Worm (Caenorhabditis elegans) whole organism, mixed stage, embryonic: ENCODE data around the gene srh-287.

Source experiments
- M03D4.4 ChIP-seq: sonication (generic microtip); optimal IDR thresholded peaks from 2 replicates; lab custom pipeline; 2017; ENCODE audit warnings: mild to moderate bottlenecking, missing genetic modification characterization, missing compliant biosample characterization
- bed-3 ChIP-seq: fragments of 200-800 bp; sonication (Bioruptor generic); optimal IDR thresholded peaks from 3 replicates; lab custom pipeline; 2018; ENCODE audit warnings: mild to moderate bottlenecking, missing genetic modification characterization, moderate library complexity, missing compliant biosample characterization
- blmp-1 ChIP-seq: fragments of 150-350 bp; optimal IDR thresholded peaks from 2 replicates; lab custom pipeline; 2014; ENCODE audit warnings: missing biosample characterization, missing genetic modification characterization
- ceh-39 ChIP-seq: fragments of 150-350 bp; optimal IDR thresholded peaks from 2 replicates; lab custom pipeline; 2014; ENCODE audit warnings: missing biosample characterization, missing genetic modification characterization
- ceh-43 ChIP-seq: fragments of 200-800 bp; sonication (Bioruptor generic); optimal IDR thresholded peaks from 2 replicates; lab custom pipeline; 2018; ENCODE audit warnings: mild to moderate bottlenecking, missing genetic modification characterization, moderate library complexity, missing compliant biosample characterization
- ceh-83 ChIP-seq: fragments of 200-800 bp; sonication (Bioruptor generic); optimal IDR thresholded peaks from 2 replicates; lab custom pipeline; 2018; ENCODE audit warnings: mild to moderate bottlenecking, missing genetic modification characterization, missing compliant biosample characterization
- ces-1 ChIP-seq: fragments of 150-350 bp; optimal IDR thresholded peaks from 2 replicates; lab custom pipeline; 2014; ENCODE audit warnings: missing biosample characterization, missing genetic modification reagents, missing genetic modification characterization
- cnd-1 ChIP-seq: fragments of 200-800 bp; sonication (Bioruptor generic); optimal IDR thresholded peaks from 2 replicates; lab custom pipeline; 2018; ENCODE audit warnings: mild to moderate bottlenecking, missing genetic modification characterization, missing compliant biosample characterization
- drap-1 ChIP-seq: fragments of 200-800 bp; sonication (Bioruptor generic); optimal IDR thresholded peaks from 3 replicates; lab custom pipeline; 2018; ENCODE audit warnings: mild to moderate bottlenecking, missing genetic modification characterization, missing compliant biosample characterization
- elt-1 ChIP-seq: sonication (generic microtip); optimal IDR thresholded peaks from 2 replicates; lab custom pipeline; 2017; ENCODE audit warnings: missing genetic modification characterization, mild to moderate bottlenecking, missing compliant biosample characterization, antibody characterized with exemption, moderate library complexity, borderline replicate concordance; ENCODE audit not compliant: insufficient read depth
- elt-3 ChIP-seq: fragments of 150-350 bp; optimal IDR thresholded peaks from 2 replicates; lab custom pipeline; 2014; ENCODE audit warnings: missing biosample characterization, missing genetic modification characterization
- flh-1 ChIP-seq: fragments of 200-800 bp; sonication (Bioruptor generic); optimal IDR thresholded peaks from 2 replicates; lab custom pipeline; 2018; ENCODE audit warnings: mild to moderate bottlenecking, missing genetic modification characterization, moderate library complexity, missing compliant biosample characterization
- ham-2 ChIP-seq: fragments of 200-800 bp; sonication (Bioruptor generic); optimal IDR thresholded peaks from 2 replicates; lab custom pipeline; 2018; ENCODE audit warnings: mild to moderate bottlenecking, missing genetic modification characterization, missing compliant biosample characterization
- hlh-1 ChIP-seq: fragments of 150-350 bp; optimal IDR thresholded peaks from 2 replicates; lab custom pipeline; 2014; ENCODE audit warnings: missing biosample characterization, missing genetic modification reagents, missing genetic modification characterization
- lin-13 ChIP-seq: fragments of 150-350 bp; optimal IDR thresholded peaks from 2 replicates; lab custom pipeline; 2014; ENCODE audit warnings: missing biosample characterization, missing genetic modification characterization
- lin-32 ChIP-seq: fragments of 200-800 bp; sonication (Bioruptor generic); optimal IDR thresholded peaks from 2 replicates; lab custom pipeline; 2018; ENCODE audit warnings: mild to moderate bottlenecking, missing genetic modification characterization, missing compliant biosample characterization
- lsy-2 ChIP-seq: fragments of 150-350 bp; optimal IDR thresholded peaks from 2 replicates; lab custom pipeline; 2014; ENCODE audit warnings: missing biosample characterization, missing genetic modification characterization
- mab-5 ChIP-seq: fragments of 150-350 bp; optimal IDR thresholded peaks from 2 replicates; lab custom pipeline; 2014; ENCODE audit warnings: missing biosample characterization, missing genetic modification characterization
- mep-1 ChIP-seq: fragments of 150-350 bp; optimal IDR thresholded peaks from 2 replicates; lab custom pipeline; 2017; ENCODE audit warnings: missing biosample characterization, missing genetic modification reagents, missing genetic modification characterization, inconsistent platforms
- mls-2 ChIP-seq: sonication (generic microtip); optimal IDR thresholded peaks from 2 replicates; lab custom pipeline; 2016; ENCODE audit warnings: mild to moderate bottlenecking, missing genetic modification characterization, moderate library complexity, missing compliant biosample characterization
- nhr-12 ChIP-seq: fragments of 150-350 bp; optimal IDR thresholded peaks from 2 replicates; lab custom pipeline; 2014; ENCODE audit warnings: missing biosample characterization, missing genetic modification characterization
- nhr-2 ChIP-seq: fragments of 150-350 bp; optimal IDR thresholded peaks from 2 replicates; lab custom pipeline; 2014; ENCODE audit warnings: missing biosample characterization, missing genetic modification characterization
- nhr-237 ChIP-seq: fragments of 150-350 bp; optimal IDR thresholded peaks from 2 replicates; lab custom pipeline; 2014; ENCODE audit warnings: missing biosample characterization, missing genetic modification characterization
- nhr-28 ChIP-seq: fragments of 150-350 bp; optimal IDR thresholded peaks from 2 replicates; lab custom pipeline; 2014; ENCODE audit warnings: missing biosample characterization, missing genetic modification characterization
- nhr-76 ChIP-seq: sonication (generic microtip); optimal IDR thresholded peaks from 2 replicates; lab custom pipeline; 2017; ENCODE audit warnings: missing biosample characterization, missing genetic modification characterization
- pha-4 ChIP-seq: fragments of 150-350 bp; optimal IDR thresholded peaks from 2 replicates; lab custom pipeline; 2018; ENCODE audit warnings: missing biosample characterization, missing genetic modification reagents, missing genetic modification characterization
- sem-2 ChIP-seq: fragments of 200-800 bp; sonication (Bioruptor generic); optimal IDR thresholded peaks from 2 replicates; lab custom pipeline; 2018; ENCODE audit warnings: mild to moderate bottlenecking, missing genetic modification characterization, missing compliant biosample characterization
- snpc-4 ChIP-seq: fragments of 150-350 bp; optimal IDR thresholded peaks from 2 replicates; lab custom pipeline; 2014; ENCODE audit warnings: missing biosample characterization, missing genetic modification characterization
- sptf-1 ChIP-seq: sonication (generic microtip); optimal IDR thresholded peaks from 2 replicates; lab custom pipeline; 2017; ENCODE audit warnings: mild to moderate bottlenecking, missing genetic modification characterization, moderate library complexity, missing compliant biosample characterization
- tbx-8 ChIP-seq: fragments of 200-800 bp; sonication (Bioruptor generic); optimal IDR thresholded peaks from 2 replicates; lab custom pipeline; 2018; ENCODE audit warnings: mild to moderate bottlenecking, missing genetic modification characterization, moderate library complexity, missing compliant biosample characterization
- unc-39 ChIP-seq: fragments of 150-350 bp; optimal IDR thresholded peaks from 2 replicates; lab custom pipeline; 2014; ENCODE audit warnings: missing biosample characterization, missing genetic modification characterization
- unc-62 ChIP-seq: fragments of 150-350 bp; optimal IDR thresholded peaks from 2 replicates; lab custom pipeline; 2014; ENCODE audit warnings: missing biosample characterization, missing genetic modification reagents, missing genetic modification characterization
- zip-8 ChIP-seq: fragments of 150-350 bp; optimal IDR thresholded peaks from 2 replicates; lab custom pipeline; 2014; ENCODE audit warnings: missing biosample characterization, missing genetic modification characterization
- ztf-11 ChIP-seq: fragments of 150-350 bp; optimal IDR thresholded peaks from 2 replicates; lab custom pipeline; 2014; ENCODE audit warnings: missing biosample characterization, missing genetic modification characterization

srh-287 gene

ce11 chrV:17767768-17768167, 32.9 kb upstream of the srh-287 start:
- TF ChIP-seq nhr-28: no peak
- TF ChIP-seq lsy-2 (tag; lab: Kevin White, UChicago): no peak
- TF ChIP-seq ceh-83: no peak
- TF ChIP-seq sptf-1: no peak
- no peak for TF ChIP-seq lin-32 (GFP tag; lab: Kevin White, UChicago)
- no peak for TF ChIP-seq mep-1 (tag; lab: Kevin White, UChicago)
- TF ChIP-seq bed-3: no peak
- TF ChIP-seq unc-62 (GFP tag; lab: Kevin White, UChicago): no peak
- no peak for TF ChIP-seq flh-1 (GFP tag; lab: Kevin White, UChicago)
- TF ChIP-seq lin-13: no peak
- TF ChIP-seq mab-5 (tag; lab: Kevin White, UChicago): no peak
- no peak for TF ChIP-seq hlh-1 (tag; lab: Kevin White, UChicago)
- no peak for TF ChIP-seq ztf-11 (tag; lab: Kevin White, UChicago)
- no peak for TF ChIP-seq nhr-12 (tag; lab: Kevin White, UChicago)
- TF ChIP-seq tbx-8: no peak
- no peak for TF ChIP-seq mls-2 (tag; lab: Kevin White, UChicago)

- TF ChIP-seq elt-1 (tag; lab: Kevin White, UChicago): no peak
- no peak for TF ChIP-seq flh-1 (GFP tag; lab: Kevin White, UChicago)
- TF ChIP-seq ham-2: no peak
Observed at ce11 chrV:17773108-17773507, 27.5 kb upstream of the srh-287 start, which contains the start of gene sre-21. TSS of gene sre-21 (minus strand) at chrV:17773208.

- TF ChIP-seq drap-1 (GFP tag; lab: Kevin White, UChicago) (no peak), cnd-1 (tag; lab: Kevin White, UChicago) (no peak), ham-2 (no peak), lsy-2 (tag; lab: Kevin White, UChicago) (no peak), mab-5 (tag; lab: Kevin White, UChicago) (no peak), hlh-1 (tag; lab: Kevin White, UChicago) (no peak), zip-8 (no peak), nhr-237 (no peak), M03D4.4 (tag; lab: Kevin White, UChicago) (no peak), elt-3 (tag; lab: Kevin White, UChicago) (no peak), blmp-1 (tag; lab: Kevin White, UChicago) (no peak), nhr-76 (tag; lab: Kevin White, UChicago) (no peak), nhr-2 (tag; lab: Kevin White, UChicago) (no peak), tbx-8 (no peak)
Observed at ce11 chrV:17777127-17777526, 23.5 kb upstream of the srh-287 start, which contains the start of gene ddo-1. TSS of gene ddo-1 (minus strand) at chrV:17777227.

- TF ChIP-seq lsy-2 (tag; lab: Kevin White, UChicago): no peak
- TF ChIP-seq nhr-28: no peak
- TF ChIP-seq nhr-237: no peak
- no peak for TF ChIP-seq lin-13
- no peak for TF ChIP-seq nhr-76 (tag; lab: Kevin White, UChicago)
- TF ChIP-seq nhr-2 (tag; lab: Kevin White, UChicago): no peak
- no peak for TF ChIP-seq ces-1
- TF ChIP-seq mep-1 (tag; lab: Kevin White, UChicago): no peak
- TF ChIP-seq ceh-39 (tag; lab: Kevin White, UChicago): no peak
- TF ChIP-seq lin-32 (GFP tag; lab: Kevin White, UChicago): no peak
- TF ChIP-seq unc-39 (tag; lab: Kevin White, UChicago): no peak
- TF ChIP-seq elt-1 (tag; lab: Kevin White, UChicago): no peak
Observed at ce11 chrV:17777624-17778023, 23.0 kb upstream of the srh-287 start, which contains the start of gene C47A10.12. TSS of gene C47A10.12 (plus strand) at chrV:17777924.

ce11 chrV:17780285-17780684, 20.4 kb upstream of the srh-287 start:
- no peak for TF ChIP-seq nhr-12 (tag; lab: Kevin White, UChicago)
- TF ChIP-seq elt-1 (tag; lab: Kevin White, UChicago): no peak
- TF ChIP-seq pha-4 (tag; lab: Kevin White, UChicago): no peak
- no peak for TF ChIP-seq ceh-39 (tag; lab: Kevin White, UChicago)
- no peak for TF ChIP-seq mab-5 (tag; lab: Kevin White, UChicago)
- no peak for TF ChIP-seq ceh-43 (GFP tag; lab: Kevin White, UChicago)
- TF ChIP-seq zip-8: no peak
- no peak for TF ChIP-seq ham-2
- TF ChIP-seq sptf-1: no peak
- no peak for TF ChIP-seq unc-62 (GFP tag; lab: Kevin White, UChicago)
- TF ChIP-seq lin-32 (GFP tag; lab: Kevin White, UChicago): no peak
- no peak for TF ChIP-seq drap-1 (GFP tag; lab: Kevin White, UChicago)
- no peak for TF ChIP-seq sem-2
- TF ChIP-seq snpc-4 (tag; lab: Kevin White, UChicago): no peak
- no peak for TF ChIP-seq hlh-1 (tag; lab: Kevin White, UChicago)
